Worm (Caenorhabditis elegans): ENCODE data around the gene gpa-6.
A peak's percentile ranks its signal among the peaks of the same experiment; 100 is the strongest.

gpa-6 gene

DNA sequence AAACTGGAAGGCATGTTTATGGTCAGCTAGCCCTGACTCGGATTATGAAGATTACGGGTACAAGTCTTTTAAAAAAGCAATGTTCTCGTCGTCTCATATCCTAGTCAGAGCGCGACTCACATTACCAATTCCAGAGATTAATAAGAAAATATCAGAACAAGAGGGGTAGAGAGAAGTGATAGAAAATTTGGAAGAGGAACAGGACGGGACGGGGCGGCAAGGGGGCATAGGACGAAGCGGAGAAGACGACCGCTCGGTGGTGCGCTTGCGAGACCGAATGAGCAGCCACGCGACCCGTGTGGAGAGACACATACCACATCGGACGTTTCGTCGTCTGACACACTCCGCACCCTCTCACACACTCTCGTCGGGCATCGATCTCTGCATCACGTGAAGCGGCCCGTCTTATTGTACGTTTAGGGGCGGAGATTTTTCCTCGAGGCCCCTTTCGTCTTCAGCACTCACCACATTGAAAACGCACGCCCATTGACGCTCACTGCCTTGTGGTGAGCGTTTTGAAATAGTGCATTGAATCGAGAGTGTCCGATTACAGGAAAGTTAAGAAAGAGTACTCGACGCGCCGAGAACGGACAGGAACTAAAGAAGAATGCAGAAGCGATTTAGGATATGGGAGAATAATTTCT is 45.9 kb upstream of the gpa-6 start (continued):
- TF ChIP-seq F57A8.1 (GFP tag; optimal IDR thresholded peaks at IDR 0.05) (peak; percentile 30), ets-4 (GFP tag; optimal IDR thresholded peaks at IDR 0.05) (peak; percentile 95), mel-28 (tag; optimal IDR thresholded peaks at IDR 0.05; ENCODE audit: borderline replicate concordance) (no peak), K12H6.12 (tag; optimal IDR thresholded peaks at IDR 0.05) (peak; percentile 93), sptf-2 (GFP tag; optimal IDR thresholded peaks at IDR 0.05) (no peak), dpl-1 (GFP tag; optimal IDR thresholded peaks at IDR 0.05) (no peak), ztf-26 (tag; optimal IDR thresholded peaks at IDR 0.05) (peak; percentile 94), Y79H2A.3 (GFP tag; conservative IDR thresholded peaks at IDR 0.05) (no peak), hmg-1.2 (GFP tag; IDR thresholded peaks at IDR 0.05) (peak; percentile 89), hsf-1 (GFP tag; IDR thresholded peaks at IDR 0.05) (peak; percentile 45; the same call in 1 of the 2 replicates), madf-6 (GFP tag; IDR thresholded peaks at IDR 0.05) (no peak), rec-8 (tag; optimal IDR thresholded peaks at IDR 0.05) (no peak), ceh-100 (GFP tag; IDR thresholded peaks at IDR 0.05) (0 out of 2 replicates have a peak, but pooled peaks have one; percentile 10), die-1 (tag; optimal IDR thresholded peaks at IDR 0.05) (peak; percentile 44), ceh-58 (GFP tag; IDR thresholded peaks at IDR 0.05) (0 out of 2 replicates have a peak, but pooled peaks have one; percentile 49), tbp1 (GFP tag; optimal IDR thresholded peaks at IDR 0.05) (peak; percentile 69), nhr-120 (GFP tag; IDR thresholded peaks at IDR 0.05) (no peak), F37B4.10 (GFP tag; IDR thresholded peaks at IDR 0.05) (no peak), madf-8 (GFP tag; conservative IDR thresholded peaks at IDR 0.05) (no peak), him-1 (tag; optimal IDR thresholded peaks at IDR 0.05) (no peak), hlh-26 (GFP tag; conservative IDR thresholded peaks at IDR 0.05) (no peak), B0035.1 (tag; optimal IDR thresholded peaks at IDR 0.05) (peak; percentile 53), ztf-25 (GFP tag; IDR thresholded peaks at IDR 0.05) (no peak), ztf-6 (GFP tag; IDR thresholded peaks at IDR 0.05) (no peak; the same call in 1 of the 2 replicates), egl-18 (GFP tag; IDR thresholded peaks at IDR 0.05) (no peak; the same call in none of the 2 replicates), T26A5.8 (tag; optimal IDR thresholded peaks at IDR 0.05) (no peak), Y56A3A.18 (GFP tag; IDR thresholded peaks at IDR 0.05) (0 out of 2 replicates have a peak, but pooled peaks have one; percentile 38), madf-10 (tag; optimal IDR thresholded peaks at IDR 0.05) (peak; percentile 82), ekl-4 (GFP tag; IDR thresholded peaks at IDR 0.05) (peak; percentile 86), sea-2 (GFP tag; IDR thresholded peaks at IDR 0.05) (peak; percentile 90), lin-35 (GFP tag; optimal IDR thresholded peaks at IDR 0.05) (peak in 1 of 3 experiments; percentile 54), F22D6.2 (tag; optimal IDR thresholded peaks at IDR 0.05) (peak; percentile 71), lsl-1 (GFP tag; optimal IDR thresholded peaks at IDR 0.05) (no peak), ztf-28 (GFP tag; IDR thresholded peaks at IDR 0.05) (no peak), unc-130 (GFP tag; optimal IDR thresholded peaks at IDR 0.05) (no peak), bed-2 (GFP tag; IDR thresholded peaks at IDR 0.05) (no peak), ztf-3 (GFP tag; optimal IDR thresholded peaks at IDR 0.05) (peak; percentile 13), F55B11.4 (tag; optimal IDR thresholded peaks at IDR 0.05; ENCODE audit: borderline replicate concordance, insufficient read depth) (no peak), lin-40 (tag; optimal IDR thresholded peaks at IDR 0.05) (peak; percentile 97), rcor-1 (GFP tag; IDR thresholded peaks at IDR 0.05) (peak; percentile 75), repo-1 (tag; optimal IDR thresholded peaks at IDR 0.05) (peak; percentile 61), lag-1 (GFP tag; IDR thresholded peaks at IDR 0.05) (no peak), nhr-80 (tag; optimal IDR thresholded peaks at IDR 0.05) (peak; percentile 94), snpc-4 (GFP tag; optimal IDR thresholded peaks at IDR 0.05) (peak; percentile 18), snpc-4 (tag; optimal IDR thresholded peaks at IDR 0.05) (peak; percentile 47 to 81 (median 72)), nhr-27 (tag; optimal IDR thresholded peaks at IDR 0.05) (peak; percentile 77), attf-3 (GFP tag; conservative IDR thresholded peaks at IDR 0.05) (no peak), mxl-1 (tag; optimal IDR thresholded peaks at IDR 0.05) (peak; percentile 8)
